Worm (Caenorhabditis elegans) whole organism, young adult: Measurements from ENCODE around the gene ptl-1.

Experiments
- ama-1 ChIP-seq, 3 experiments: fragments of 150-350 bp in 1 of 3; sonication (generic microtip) in 2 of 3; optimal IDR thresholded peaks; 2 replicates each; lab custom pipeline; 2014 to 2018; ENCODE audit warnings: missing biosample characterization in 2 of 3, missing genetic modification characterization in 2 of 3, missing genetic modification reagents in 2 of 3
- nfya-1 ChIP-seq: sonication (generic microtip); optimal IDR thresholded peaks from 2 replicates; lab custom pipeline; 2017; ENCODE audit warnings: antibody characterized with exemption, missing compliant biosample characterization, missing genetic modification characterization, borderline replicate concordance; ENCODE audit not compliant: insufficient read depth
- snpc-3.4 ChIP-seq: sonication (generic microtip); optimal IDR thresholded peaks from 2 replicates; lab custom pipeline; 2017; ENCODE audit warnings: missing genetic modification characterization, mild to moderate bottlenecking, missing compliant biosample characterization, antibody characterized with exemption, moderate library complexity, missing genotype, missing genetic modification reagents
- unc-130 ChIP-seq: sonication (generic microtip); optimal IDR thresholded peaks from 2 replicates; lab custom pipeline; 2016; ENCODE audit warnings: missing genetic modification reagents, missing genetic modification characterization, missing compliant biosample characterization
- unc-62 ChIP-seq: fragments of 150-350 bp; optimal IDR thresholded peaks from 2 replicates; lab custom pipeline; 2014; ENCODE audit warnings: missing biosample characterization, missing genetic modification reagents, missing genetic modification characterization

DNA sequence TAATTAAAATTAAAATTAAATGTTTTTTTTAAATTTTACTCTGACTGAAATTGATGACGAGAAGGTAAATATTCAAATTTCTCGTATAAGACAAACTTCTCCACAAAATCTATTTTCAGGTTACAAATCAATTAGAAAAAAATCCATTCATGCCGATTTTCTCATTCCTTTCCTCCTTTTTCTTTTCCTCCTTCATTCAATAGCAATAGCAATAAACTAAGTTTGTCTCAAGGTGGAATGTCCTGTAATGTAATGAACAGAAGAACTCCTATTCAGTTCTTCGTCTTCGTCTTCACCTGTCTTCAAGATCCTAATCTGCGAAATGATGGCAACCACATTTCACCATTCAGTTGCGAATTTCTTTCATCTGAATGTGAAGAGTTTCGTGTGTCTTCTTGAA is 50.9 kb downstream of the ptl-1 start, which contains the start of gene dac-1:
- no peak for TF ChIP-seq unc-130 (GFP tag; lab: Kevin White, UChicago)
- TF ChIP-seq unc-62 (GFP tag; lab: Kevin White, UChicago), result no peak
- TF ChIP-seq ama-1 (optimal IDR thresholded peaks at IDR 0.05; lab: Kevin White, UChicago), result no peak
- TF ChIP-seq ama-1 (GFP tag; optimal IDR thresholded peaks at IDR 0.05; lab: Kevin White, UChicago), result no peak
- TF ChIP-seq nfya-1 (tag; lab: Kevin White, UChicago), result no peak
- TF ChIP-seq snpc-3.4 (tag; lab: Kevin White, UChicago), result no peak
